Worm (Caenorhabditis elegans) whole organism, L4 larva: Measurements from ENCODE around the gene dnc-4.

Source experiments
- F10B5.3 ChIP-seq: sonication (generic microtip); optimal IDR thresholded peaks from 2 replicates; lab custom pipeline; 2016; ENCODE audit warnings: mild to moderate bottlenecking, missing genetic modification characterization, missing compliant biosample characterization
- F37D6.2 ChIP-seq: sonication (generic microtip); optimal IDR thresholded peaks from 2 replicates; lab custom pipeline; 2016; ENCODE audit warnings: mild to moderate bottlenecking, missing genetic modification characterization, missing compliant biosample characterization
- F44E2.7 ChIP-seq: fragments of 200-800 bp; sonication (Bioruptor generic); IDR thresholded peaks from 2 replicates; pipeline ENCODE4 v2.1.2; 2022; ENCODE audit warnings: missing genetic modification characterization, missing compliant biosample characterization
- Y105C5A.15 ChIP-seq: fragments of 200-800 bp; sonication (Bioruptor generic); IDR thresholded peaks from 2 replicates; pipeline ENCODE4 v1.3.6; 2022; ENCODE audit warnings: missing genetic modification characterization, missing compliant biosample characterization
- aha-1 ChIP-seq: fragments of 150-350 bp; peaks from one replicate; lab custom pipeline; 2014; ENCODE audit warnings: missing biosample characterization, missing genetic modification characterization
- ama-1 ChIP-seq: fragments of 150-350 bp; optimal IDR thresholded peaks from 2 replicates; lab custom pipeline; 2014; ENCODE audit warnings: inconsistent platforms, mixed read lengths
- attf-4 ChIP-seq: sonication (generic microtip); optimal IDR thresholded peaks from 3 replicates; lab custom pipeline; 2017; ENCODE audit warnings: missing biosample characterization, missing genetic modification characterization
- ceh-20 ChIP-seq: fragments of 200-800 bp; sonication (Bioruptor generic); IDR thresholded peaks from 2 replicates; pipeline ENCODE4 v1.3.6; 2022; ENCODE audit warnings: missing genetic modification reagents, missing genetic modification characterization, missing compliant biosample characterization
- ceh-82 ChIP-seq: sonication (generic microtip); optimal IDR thresholded peaks from 2 replicates; lab custom pipeline; 2017; ENCODE audit warnings: missing biosample characterization, missing genetic modification characterization
- ctbp-1 ChIP-seq: fragments of 200-800 bp; sonication (Bioruptor generic); IDR thresholded peaks from 2 replicates; pipeline ENCODE4 v1.3.6; 2022; ENCODE audit warnings: missing genetic modification reagents, missing genetic modification characterization, missing compliant biosample characterization
- daf-12 ChIP-seq: fragments of 150-350 bp; optimal IDR thresholded peaks from 2 replicates; lab custom pipeline; 2014; ENCODE audit warnings: missing biosample characterization, missing genetic modification reagents, missing genetic modification characterization
- daf-16 ChIP-seq, 3 experiments: sonication (generic microtip); optimal IDR thresholded peaks; 2 replicates each; lab custom pipeline; 2016 to 2017; ENCODE audit warnings: missing genetic modification characterization in 3 of 3, missing genetic modification reagents in 3 of 3, mild to moderate bottlenecking in 2 of 3, missing compliant biosample characterization in 2 of 3, missing biosample characterization in 1 of 3, moderate library complexity in 1 of 3
- dmd-6 ChIP-seq: fragments of 200-800 bp; sonication (Bioruptor generic); IDR thresholded peaks from 2 replicates; pipeline ENCODE4 v1.3.6; 2022; ENCODE audit warnings: missing genetic modification reagents, missing genetic modification characterization, missing compliant biosample characterization
- dpl-1 ChIP-seq: fragments of 150-350 bp; optimal IDR thresholded peaks from 2 replicates; lab custom pipeline; 2014; ENCODE audit warnings: missing biosample characterization, missing genetic modification reagents, missing genetic modification characterization
- dve-1 ChIP-seq: sonication (generic microtip); optimal IDR thresholded peaks from 2 replicates; lab custom pipeline; 2017; ENCODE audit warnings: antibody characterized with exemption, mild to moderate bottlenecking, missing genetic modification characterization, missing compliant biosample characterization; ENCODE audit not compliant: insufficient read depth
- fos-1 ChIP-seq: fragments of 150-350 bp; optimal IDR thresholded peaks from 2 replicates; lab custom pipeline; 2014; ENCODE audit warnings: missing biosample characterization, missing genetic modification characterization
- hlh-11 ChIP-seq: fragments of 200-800 bp; sonication (Bioruptor generic); optimal IDR thresholded peaks from 2 replicates; lab custom pipeline; 2018; ENCODE audit warnings: mild to moderate bottlenecking, missing genetic modification characterization, missing compliant biosample characterization
- madf-5 ChIP-seq, 2 experiments: fragments of 200-800 bp; sonication (Bioruptor generic); IDR thresholded peaks; 2 replicates each; pipeline ENCODE4 v1.3.6; 2022; ENCODE audit warnings: missing compliant biosample characterization in 2 of 2, missing genetic modification characterization in 2 of 2
- mdt-29 ChIP-seq: fragments of 200-800 bp; sonication (Bioruptor generic); IDR thresholded peaks from 2 replicates; pipeline ENCODE4 v1.3.6; 2022; ENCODE audit warnings: missing genetic modification reagents, missing genetic modification characterization, missing compliant biosample characterization
- mep-1 ChIP-seq: fragments of 150-350 bp; sonication (generic microtip); optimal IDR thresholded peaks from 3 replicates; lab custom pipeline; 2014; ENCODE audit warnings: missing biosample characterization, missing genetic modification characterization
- nhr-102 ChIP-seq: sonication (generic microtip); optimal IDR thresholded peaks from 2 replicates; lab custom pipeline; 2016; ENCODE audit warnings: mild to moderate bottlenecking, missing genetic modification characterization, moderate library complexity, missing compliant biosample characterization
- nhr-25 ChIP-seq: sonication (generic microtip); optimal IDR thresholded peaks from 2 replicates; lab custom pipeline; 2017; ENCODE audit warnings: missing genetic modification characterization, mild to moderate bottlenecking, missing compliant biosample characterization, antibody characterized with exemption, moderate library complexity, borderline replicate concordance; ENCODE audit not compliant: insufficient read depth
- nhr-28 ChIP-seq: fragments of 150-350 bp; optimal IDR thresholded peaks from 2 replicates; lab custom pipeline; 2014; ENCODE audit warnings: missing biosample characterization, missing genetic modification characterization
- nhr-41 ChIP-seq: fragments of 200-800 bp; sonication (Bioruptor generic); IDR thresholded peaks from 2 replicates; pipeline ENCODE4 v1.3.6; 2022; ENCODE audit warnings: missing genetic modification reagents, missing genetic modification characterization, missing compliant biosample characterization
- pqm-1 ChIP-seq: sonication (generic microtip); optimal IDR thresholded peaks from 2 replicates; lab custom pipeline; 2017; ENCODE audit warnings: missing biosample characterization, missing genetic modification characterization
- set-16 ChIP-seq: fragments of 200-800 bp; sonication (Bioruptor generic); IDR thresholded peaks from 2 replicates; pipeline ENCODE4 v1.3.6; 2022; ENCODE audit warnings: missing genetic modification reagents, missing genetic modification characterization, missing compliant biosample characterization
- skn-1 ChIP-seq: fragments of 150-350 bp; optimal IDR thresholded peaks from 2 replicates; lab custom pipeline; 2014; ENCODE audit warnings: missing biosample characterization, missing genetic modification characterization
- snpc-4 ChIP-seq: fragments of 150-350 bp; optimal IDR thresholded peaks from 2 replicates; lab custom pipeline; 2014; ENCODE audit warnings: missing biosample characterization, missing genetic modification characterization
- unc-130 ChIP-seq: sonication (generic microtip); optimal IDR thresholded peaks from 2 replicates; lab custom pipeline; 2016; ENCODE audit warnings: missing genetic modification reagents, missing genetic modification characterization, missing compliant biosample characterization
- unc-62 ChIP-seq, 3 experiments: fragments of 150-350 bp in 1 of 3; sonication (generic microtip); optimal IDR thresholded peaks in 2 of 3; peaks in 1 of 3; 1 replicate in 1 of 3; 2 replicates in 2 of 3; lab custom pipeline; 2014 to 2017; ENCODE audit warnings: missing biosample characterization in 3 of 3, missing genetic modification characterization in 3 of 3, missing genetic modification reagents in 3 of 3, missing genotype in 1 of 3
- zag-1 ChIP-seq: fragments of 150-350 bp; optimal IDR thresholded peaks from 2 replicates; lab custom pipeline; 2014; ENCODE audit warnings: missing biosample characterization, missing genetic modification characterization
- ztf-7 ChIP-seq: fragments of 150-350 bp; optimal IDR thresholded peaks from 2 replicates; lab custom pipeline; 2014; ENCODE audit warnings: missing biosample characterization, missing genetic modification characterization

Gene dnc-4

DNA sequence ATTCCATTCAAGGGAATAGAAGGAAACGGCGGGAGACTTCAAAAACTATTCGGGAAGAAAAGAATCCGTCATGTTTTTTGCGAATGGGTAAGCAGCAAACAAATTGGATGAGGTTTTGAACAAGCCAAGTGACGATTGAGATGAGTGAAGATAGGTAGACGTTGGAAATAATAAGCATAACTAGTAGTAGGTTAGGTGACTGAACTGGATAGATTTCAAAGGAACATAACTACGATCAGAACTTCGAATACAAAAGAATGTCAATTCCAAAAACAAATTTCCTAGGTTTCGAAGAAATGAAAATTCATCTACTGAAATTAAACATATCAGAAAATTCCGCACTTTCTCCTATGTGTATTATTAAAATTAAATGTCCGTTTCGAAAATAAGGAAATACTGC is 12.1 kb downstream of the dnc-4 start:
- TF ChIP-seq aha-1 (tag; lab: Kevin White, UChicago) = peak; percentile 92
- TF ChIP-seq dmd-6 (GFP tag; lab: Robert Waterston, UW) = no peak
- TF ChIP-seq, all 104 proteins: peak for 1

DNA sequence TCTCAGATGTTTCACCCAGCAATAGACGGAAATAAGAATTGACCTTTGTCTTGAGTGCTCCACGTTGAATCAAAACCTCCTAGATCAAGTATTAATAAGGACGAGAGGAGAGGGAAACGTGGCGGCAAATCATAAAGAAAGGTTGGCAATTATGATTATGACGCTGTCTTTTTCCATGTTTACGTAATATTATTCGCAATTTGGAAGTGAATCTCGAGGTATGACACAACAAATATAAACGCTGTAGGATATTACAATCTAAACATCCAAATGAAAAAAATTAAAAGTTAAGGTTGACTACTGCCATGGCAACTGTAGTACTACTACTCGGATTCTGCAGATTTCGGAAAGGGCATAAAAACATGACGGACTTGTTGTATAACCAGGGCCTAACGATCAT is 13.4 kb downstream of the dnc-4 start:
- no peak for TF ChIP-seq dpl-1
- TF ChIP-seq F37D6.2 (tag; lab: Kevin White, UChicago) = no peak
- TF ChIP-seq zag-1 = no peak
- TF ChIP-seq daf-12 = no peak
- no peak for TF ChIP-seq ztf-7 (tag; lab: Kevin White, UChicago)
- no peak for TF ChIP-seq ceh-82 (tag; lab: Kevin White, UChicago)
- TF ChIP-seq ceh-20 (GFP tag; lab: Robert Waterston, UW) = no peak
- TF ChIP-seq Y105C5A.15 (GFP tag; lab: Robert Waterston, UW) = no peak
- no peak for TF ChIP-seq nhr-28 (tag; lab: Kevin White, UChicago)
- no peak for TF ChIP-seq ama-1
- TF ChIP-seq nhr-41 = no peak
- TF ChIP-seq nhr-25 = no peak
- TF ChIP-seq unc-130 (GFP tag; lab: Kevin White, UChicago) = no peak
- TF ChIP-seq F10B5.3 (tag; lab: Kevin White, UChicago) = no peak
- no peak for TF ChIP-seq fos-1 (tag; lab: Kevin White, UChicago)
- TF ChIP-seq aha-1 (tag; lab: Kevin White, UChicago) = no peak
- TF ChIP-seq snpc-4 (tag; lab: Kevin White, UChicago) = no peak
- TF ChIP-seq skn-1 (tag; lab: Kevin White, UChicago) = no peak
- no peak for TF ChIP-seq F44E2.7 (GFP tag; lab: Robert Waterston, UW)

DNA sequence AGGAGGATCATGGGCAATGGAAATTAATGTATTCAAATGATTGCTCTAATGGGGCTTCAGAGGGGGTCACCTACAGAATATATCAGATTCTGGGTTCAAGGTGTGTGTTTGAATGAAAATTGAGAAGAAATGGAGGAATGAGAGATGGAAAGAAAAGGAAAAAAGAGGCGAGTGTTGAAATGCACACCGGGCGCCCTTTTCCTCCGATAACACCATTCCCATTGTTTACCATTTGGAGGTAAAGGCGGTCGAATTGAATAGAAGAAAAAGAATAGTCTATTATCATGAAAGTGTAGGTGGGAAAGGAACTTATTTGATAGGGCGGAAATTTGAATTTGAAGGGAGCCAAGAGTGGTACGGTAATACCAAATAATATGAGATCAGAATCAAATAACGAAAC is 14.2 kb downstream of the dnc-4 start:
- TF ChIP-seq hlh-11 (tag; lab: Kevin White, UChicago) = peak; percentile 29
- TF ChIP-seq ceh-20 (GFP tag; lab: Robert Waterston, UW) = no peak
- TF ChIP-seq daf-16 (GFP tag; optimal IDR thresholded peaks at IDR 0.05; lab: Kevin White, UChicago) = no peak
- TF ChIP-seq daf-16 (tag; optimal IDR thresholded peaks at IDR 0.05; lab: Kevin White, UChicago) = peak; percentile 64
- no peak for TF ChIP-seq mdt-29 (GFP tag; lab: Robert Waterston, UW)
- TF ChIP-seq dve-1 = peak; percentile 39
- TF ChIP-seq nhr-28 (tag; lab: Kevin White, UChicago) = peak; percentile 24
- TF ChIP-seq pqm-1 = peak; percentile 64

DNA sequence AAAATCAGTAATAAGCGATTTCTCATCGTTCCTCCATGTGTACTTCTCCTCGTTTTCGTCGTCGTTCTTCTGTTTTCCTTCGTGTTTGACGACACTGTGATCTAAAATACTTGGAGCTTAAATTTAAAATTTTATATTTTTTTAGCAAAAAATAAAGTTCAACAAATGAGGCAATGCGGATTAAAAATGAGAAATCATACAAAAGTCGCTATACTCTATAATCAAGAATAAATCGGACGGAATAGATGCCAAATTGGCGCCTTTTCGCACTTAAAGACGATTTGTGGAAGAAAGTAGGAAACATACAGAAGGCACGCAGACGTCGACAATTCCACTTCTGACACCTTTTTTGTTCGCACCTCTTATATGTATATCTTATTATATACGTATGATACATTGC is 15.6 kb downstream of the dnc-4 start, which contains the start of gene rig-4:
TSS of gene rig-4 (minus strand) at position 101 of the 400 bp plus-strand sequence.
- TF ChIP-seq F44E2.7 (GFP tag; lab: Robert Waterston, UW) (no peak), nhr-102 (tag; lab: Kevin White, UChicago) (no peak), attf-4 (no peak), mep-1 (no peak), fos-1 (tag; lab: Kevin White, UChicago) (no peak), set-16 (no peak), madf-5 (GFP tag; IDR thresholded peaks at IDR 0.05; lab: Robert Waterston, UW) (no peak), ctbp-1 (GFP tag; lab: Robert Waterston, UW) (no peak), F37D6.2 (tag; lab: Kevin White, UChicago) (no peak), aha-1 (tag; lab: Kevin White, UChicago) (no peak)

DNA sequence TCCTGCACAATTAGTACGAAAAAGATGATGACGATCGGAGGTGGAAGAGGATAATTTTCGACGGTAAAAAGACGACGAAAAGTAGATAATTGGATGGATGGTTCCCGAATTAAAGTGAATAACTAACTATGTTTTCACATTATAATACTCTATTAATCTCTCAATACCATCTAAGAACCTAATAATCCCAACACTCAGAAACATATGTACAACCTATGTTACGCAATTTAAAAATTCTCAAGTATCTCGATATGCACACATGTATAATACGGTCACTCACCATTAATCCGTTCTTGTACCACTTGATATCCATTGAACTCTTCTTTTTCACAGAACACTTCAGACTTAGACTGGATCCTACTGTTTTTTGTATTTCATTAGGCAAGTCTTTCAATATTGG is 18.8 kb downstream of the dnc-4 start:
- TF ChIP-seq aha-1 (tag; lab: Kevin White, UChicago) (peak; percentile 21), nhr-28 (tag; lab: Kevin White, UChicago) (no peak)

DNA sequence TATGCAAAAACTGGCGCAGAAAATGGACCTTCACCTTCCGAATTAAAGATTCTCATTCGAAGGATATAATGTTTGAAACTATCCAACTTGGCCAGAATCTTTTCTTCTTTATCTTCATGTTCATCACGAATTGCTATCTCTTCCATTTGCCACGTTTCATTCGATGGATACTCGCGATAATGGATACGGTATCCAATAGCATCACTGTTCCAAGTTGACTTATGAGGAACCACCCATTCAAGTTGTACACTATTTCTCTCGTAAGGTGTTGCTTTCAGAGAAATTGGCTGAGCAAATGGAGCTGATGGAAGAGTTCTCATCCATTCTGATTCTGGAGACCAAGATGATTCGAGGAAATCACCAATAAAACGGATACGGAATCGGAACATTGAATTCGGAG is 24.9 kb downstream of the dnc-4 start:
- TF ChIP-seq unc-62 (GFP tag; optimal IDR thresholded peaks at IDR 0.05 in 1 of 2; lab: Kevin White, UChicago) = peak in 1 of 2 experiments; percentile 69
- no peak for TF ChIP-seq unc-62 (tag; optimal IDR thresholded peaks at IDR 0.05; lab: Kevin White, UChicago)
- TF ChIP-seq zag-1 = no peak
